Worm (Caenorhabditis elegans) whole organism, L4/young adult: ENCODE data around the gene spe-36.

Experiments used
- W03F9.2 ChIP-seq: fragments of 150-350 bp; optimal IDR thresholded peaks from 2 replicates; lab custom pipeline; 2014; ENCODE audit warnings: missing biosample characterization, missing genetic modification characterization
- dao-5 ChIP-seq: sonication (generic microtip); optimal IDR thresholded peaks from 2 replicates; lab custom pipeline; 2016; ENCODE audit warnings: missing genotype, missing genetic modification characterization, moderate library complexity, missing compliant biosample characterization
- him-1 ChIP-seq: sonication (generic microtip); optimal IDR thresholded peaks from 2 replicates; lab custom pipeline; 2016; ENCODE audit warnings: missing genotype, missing genetic modification reagents, missing genetic modification characterization, missing compliant biosample characterization

The spe-36 gene

ce11 chrIV:11548671-11549070 is 43.4 kb downstream of the spe-36 start, which contains the start of gene M04B2.7:
Gene M04B2.7 (minus strand): TSS chrIV:11548771.
- TF ChIP-seq him-1 (no peak), dao-5 (tag; lab: Kevin White, UChicago) (no peak), W03F9.2 (tag; lab: Kevin White, UChicago) (no peak)
